Fruit fly (Drosophila melanogaster) whole organism, wandering third instar larva: ENCODE results near the gene Hph.

Experiments
- CG9705 ChIP-seq: fragments of 200-800 bp; sonication (Bioruptor generic); optimal IDR thresholded peaks from 2 replicates; lab custom pipeline; 2018; ENCODE audit warnings: missing biosample characterization, mild to moderate bottlenecking, missing genetic modification characterization
- CrebA ChIP-seq: fragments of 200-800 bp; sonication (Bioruptor generic); optimal IDR thresholded peaks from 2 replicates; lab custom pipeline; 2016; ENCODE audit warnings: missing biosample characterization, mild to moderate bottlenecking, missing genetic modification characterization, borderline replicate concordance
- Dif ChIP-seq: fragments of 200-275, 200-300 bp; sonication (Bioruptor generic); optimal IDR thresholded peaks from 2 replicates; lab custom pipeline; 2018; ENCODE audit warnings: missing biosample characterization, missing genetic modification characterization; ENCODE audit not compliant: partially characterized antibody
- GATAd ChIP-seq: sonication (Bioruptor generic); optimal IDR thresholded peaks from 2 replicates; lab custom pipeline; 2016; ENCODE audit warnings: missing biosample characterization, missing genetic modification characterization
- Hr78 ChIP-seq: fragments of >200 bp; optimal IDR thresholded peaks from 2 replicates; lab custom pipeline; 2017; ENCODE audit warnings: missing biosample characterization, missing genetic modification characterization
- Jra ChIP-seq: sonication (Bioruptor generic); optimal IDR thresholded peaks from 2 replicates; lab custom pipeline; 2016; ENCODE audit warnings: missing biosample characterization, missing genetic modification characterization
- Sp1 ChIP-seq: fragments of 200-800 bp; sonication (Bioruptor generic); optimal IDR thresholded peaks from 3 replicates; lab custom pipeline; 2019; ENCODE audit warnings: missing biosample characterization, mild to moderate bottlenecking, missing genetic modification characterization, moderate library complexity
- br ChIP-seq: fragments of 200-800 bp; sonication (Bioruptor generic); optimal IDR thresholded peaks from 2 replicates; lab custom pipeline; 2016; ENCODE audit warnings: missing biosample characterization, missing genetic modification characterization
- fru ChIP-seq: fragments of 200-800 bp; sonication (Bioruptor generic); optimal IDR thresholded peaks from 3 replicates; lab custom pipeline; 2016; ENCODE audit warnings: missing biosample characterization, mild to moderate bottlenecking, missing genetic modification characterization
- h ChIP-seq: fragments of 200-800 bp; sonication (Bioruptor generic); optimal IDR thresholded peaks from 3 replicates; lab custom pipeline; 2016; ENCODE audit warnings: missing biosample characterization, mild to moderate bottlenecking, missing genetic modification characterization
- lola ChIP-seq: fragments of >200 bp; optimal IDR thresholded peaks from 2 replicates; lab custom pipeline; 2017; ENCODE audit warnings: missing biosample characterization, missing genetic modification characterization
- pan ChIP-seq: fragments of >200 bp; optimal IDR thresholded peaks from 2 replicates; lab custom pipeline; 2017
- sv ChIP-seq: fragments of 200-800 bp; sonication (Bioruptor generic); optimal IDR thresholded peaks from 3 replicates; lab custom pipeline; 2016; ENCODE audit warnings: missing biosample characterization, missing genetic modification characterization
- usp ChIP-seq: fragments of >200 bp; optimal IDR thresholded peaks from 2 replicates; lab custom pipeline; 2017; ENCODE audit warnings: missing biosample characterization, missing genetic modification characterization

DNA sequence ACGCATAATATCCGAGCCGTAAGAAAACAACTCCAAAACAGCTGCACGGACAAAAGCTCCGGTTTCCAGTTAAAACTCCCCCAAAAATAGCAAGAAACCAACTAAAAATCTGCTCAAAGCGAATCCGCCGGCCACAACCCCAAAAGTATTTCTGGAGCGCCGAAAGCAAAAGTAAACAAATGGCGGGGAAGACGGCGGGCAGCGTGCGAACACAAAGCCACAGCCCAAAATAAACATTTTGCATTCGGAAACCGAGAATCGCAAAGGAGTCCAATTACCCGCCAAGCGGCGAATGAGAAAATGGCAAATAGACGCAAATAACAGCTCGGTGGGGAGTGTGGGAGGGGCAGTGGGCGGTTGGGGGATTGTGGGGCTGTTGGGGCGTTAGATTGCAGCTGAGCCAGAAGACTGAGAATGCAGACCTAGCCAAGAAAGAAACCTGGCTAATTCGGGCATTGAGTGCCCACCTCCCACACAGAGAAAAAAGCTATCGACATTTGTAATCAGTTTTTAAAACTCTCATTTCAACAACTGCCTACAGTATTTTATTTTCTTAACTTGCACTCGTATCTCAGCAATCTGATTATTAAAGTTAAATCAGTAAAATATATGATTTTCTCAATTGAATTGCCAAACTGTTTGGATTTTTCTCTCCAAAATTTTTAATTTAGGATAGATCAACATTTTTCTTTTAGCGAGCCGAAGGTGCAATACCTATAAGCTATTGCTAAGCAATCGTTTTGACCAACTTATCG lies 42.5 kb upstream of the Hph start:
- TF ChIP-seq CG9705 (GFP tag; lab: Kevin White, UChicago): no peak
- no peak for TF ChIP-seq CrebA (GFP tag; lab: Kevin White, UChicago)
- no peak for TF ChIP-seq Dif (GFP tag; lab: Kevin White, UChicago)
- no peak for TF ChIP-seq lola
- TF ChIP-seq h (GFP tag; lab: Kevin White, UChicago): no peak
- no peak for TF ChIP-seq Jra (GFP tag; lab: Kevin White, UChicago)
- TF ChIP-seq pan (lab: Kevin White, UChicago): no peak
- no peak for TF ChIP-seq br (GFP tag; lab: Kevin White, UChicago)
- TF ChIP-seq fru (GFP tag; lab: Kevin White, UChicago): no peak
- TF ChIP-seq Sp1: no peak
- TF ChIP-seq usp (GFP tag; lab: Kevin White, UChicago): no peak
- TF ChIP-seq GATAd (GFP tag; lab: Kevin White, UChicago): no peak
- no peak for TF ChIP-seq Hr78
- no peak for TF ChIP-seq sv (GFP tag; lab: Kevin White, UChicago)
